Worm (Caenorhabditis elegans) whole organism, L4 larva: Measurements from ENCODE around the gene C16C8.27.

ENCODE experiments used
- F10B5.3 ChIP-seq: sonication (generic microtip); optimal IDR thresholded peaks from 2 replicates; lab custom pipeline; 2016; ENCODE audit warnings: mild to moderate bottlenecking, missing genetic modification characterization, missing compliant biosample characterization
- F49E8.2 ChIP-seq: sonication (generic microtip); optimal IDR thresholded peaks from 2 replicates; lab custom pipeline; 2016; ENCODE audit warnings: missing compliant biosample characterization, mild to moderate bottlenecking, missing genetic modification characterization, borderline replicate concordance
- Y48G9A.11 ChIP-seq: fragments of 200-800 bp; sonication (Bioruptor generic); IDR thresholded peaks from 2 replicates; pipeline ENCODE4 v1.3.6; 2022; ENCODE audit warnings: missing genetic modification reagents, missing genetic modification characterization, missing compliant biosample characterization
- Y5F2A.4 ChIP-seq: fragments of 200-800 bp; sonication (Bioruptor generic); optimal IDR thresholded peaks from 2 replicates; lab custom pipeline; 2018; ENCODE audit warnings: mild to moderate bottlenecking, missing genetic modification characterization, missing compliant biosample characterization
- Y75B8A.6 ChIP-seq: fragments of 200-800 bp; sonication (Bioruptor generic); IDR thresholded peaks from 2 replicates; pipeline ENCODE4 v1.3.6; 2022; ENCODE audit warnings: missing genetic modification reagents, missing genetic modification characterization, missing compliant biosample characterization
- ZK546.5 ChIP-seq, 2 experiments: sonication (generic microtip); optimal IDR thresholded peaks; 2 replicates each; lab custom pipeline; 2017; ENCODE audit warnings: missing biosample characterization in 2 of 2, missing genetic modification characterization in 2 of 2
- arid-1 ChIP-seq: fragments of 200-800 bp; sonication (Bioruptor generic); conservative IDR thresholded peaks from 2 replicates; pipeline ENCODE4 v1.3.6; 2022; ENCODE audit warnings: missing genetic modification reagents, missing genetic modification characterization, missing compliant biosample characterization
- ceh-20 ChIP-seq: fragments of 200-800 bp; sonication (Bioruptor generic); IDR thresholded peaks from 2 replicates; pipeline ENCODE4 v1.3.6; 2022; ENCODE audit warnings: missing genetic modification reagents, missing genetic modification characterization, missing compliant biosample characterization
- ceh-32 ChIP-seq: sonication (generic microtip); optimal IDR thresholded peaks from 2 replicates; lab custom pipeline; 2016; ENCODE audit warnings: mild to moderate bottlenecking, missing genetic modification characterization, missing compliant biosample characterization; ENCODE audit not compliant: poor library complexity
- ceh-44 ChIP-seq: fragments of 200-800 bp; sonication (Bioruptor generic); IDR thresholded peaks from 2 replicates; pipeline ENCODE4 v1.3.6; 2022; ENCODE audit warnings: missing genetic modification reagents, missing genetic modification characterization, missing compliant biosample characterization
- ceh-62 ChIP-seq: sonication (generic microtip); optimal IDR thresholded peaks from 2 replicates; lab custom pipeline; 2017; ENCODE audit warnings: missing biosample characterization, missing genetic modification characterization
- ces-1 ChIP-seq: fragments of 150-350 bp; sonication (generic microtip); optimal IDR thresholded peaks from 4 replicates; lab custom pipeline; 2014; ENCODE audit warnings: missing biosample characterization, missing genetic modification reagents, missing genetic modification characterization
- ctbp-1 ChIP-seq: fragments of 200-800 bp; sonication (Bioruptor generic); IDR thresholded peaks from 2 replicates; pipeline ENCODE4 v1.3.6; 2022; ENCODE audit warnings: missing genetic modification reagents, missing genetic modification characterization, missing compliant biosample characterization
- daf-12 ChIP-seq: fragments of 150-350 bp; optimal IDR thresholded peaks from 2 replicates; lab custom pipeline; 2014; ENCODE audit warnings: missing biosample characterization, missing genetic modification reagents, missing genetic modification characterization
- daf-16 ChIP-seq, 3 experiments: sonication (generic microtip); optimal IDR thresholded peaks; 2 replicates each; lab custom pipeline; 2016 to 2017; ENCODE audit warnings: missing genetic modification characterization in 3 of 3, missing genetic modification reagents in 3 of 3, mild to moderate bottlenecking in 2 of 3, missing compliant biosample characterization in 2 of 3, missing biosample characterization in 1 of 3, moderate library complexity in 1 of 3
- daf-8 ChIP-seq: fragments of 200-800 bp; sonication (Bioruptor generic); IDR thresholded peaks from 2 replicates; pipeline ENCODE4 v1.3.6; 2022; ENCODE audit warnings: missing genetic modification characterization, missing compliant biosample characterization
- dmd-6 ChIP-seq: fragments of 200-800 bp; sonication (Bioruptor generic); IDR thresholded peaks from 2 replicates; pipeline ENCODE4 v1.3.6; 2022; ENCODE audit warnings: missing genetic modification reagents, missing genetic modification characterization, missing compliant biosample characterization
- dmd-8 ChIP-seq: fragments of 200-800 bp; sonication (Bioruptor generic); IDR thresholded peaks from 2 replicates; pipeline ENCODE4 v1.3.6; 2022; ENCODE audit warnings: missing genetic modification characterization, missing compliant biosample characterization
- dpl-1 ChIP-seq: fragments of 150-350 bp; optimal IDR thresholded peaks from 2 replicates; lab custom pipeline; 2014; ENCODE audit warnings: missing biosample characterization, missing genetic modification reagents, missing genetic modification characterization
- dve-1 ChIP-seq: sonication (generic microtip); optimal IDR thresholded peaks from 2 replicates; lab custom pipeline; 2017; ENCODE audit warnings: antibody characterized with exemption, mild to moderate bottlenecking, missing genetic modification characterization, missing compliant biosample characterization; ENCODE audit not compliant: insufficient read depth
- egl-43 ChIP-seq: fragments of 200-800 bp; sonication (Bioruptor generic); IDR thresholded peaks from 2 replicates; pipeline ENCODE4 v1.3.6; 2022; ENCODE audit warnings: missing genetic modification reagents, missing genetic modification characterization, missing compliant biosample characterization
- hlh-30 ChIP-seq: sonication (generic microtip); optimal IDR thresholded peaks from 2 replicates; lab custom pipeline; 2017; ENCODE audit warnings: antibody characterized with exemption, mild to moderate bottlenecking, missing genetic modification characterization, missing compliant biosample characterization; ENCODE audit not compliant: insufficient read depth
- lin-1 ChIP-seq: fragments of 200-800 bp; sonication (Bioruptor generic); IDR thresholded peaks from 2 replicates; pipeline ENCODE4 v1.3.6; 2022; ENCODE audit warnings: missing genetic modification reagents, missing genetic modification characterization, missing compliant biosample characterization
- lin-13 ChIP-seq: fragments of 150-350 bp; optimal IDR thresholded peaks from 2 replicates; lab custom pipeline; 2014; ENCODE audit warnings: missing biosample characterization, missing genetic modification reagents, missing genetic modification characterization
- lin-38 ChIP-seq: fragments of 200-800 bp; sonication (Bioruptor generic); IDR thresholded peaks from 2 replicates; pipeline ENCODE4 v1.3.6; 2022; ENCODE audit warnings: missing genetic modification reagents, missing genetic modification characterization, missing compliant biosample characterization
- madf-9 ChIP-seq: fragments of 200-800 bp; sonication (Bioruptor generic); conservative IDR thresholded peaks from 2 replicates; pipeline ENCODE4 v1.3.6; 2022; ENCODE audit warnings: missing genetic modification reagents, missing genetic modification characterization, missing compliant biosample characterization
- mdt-29 ChIP-seq: fragments of 200-800 bp; sonication (Bioruptor generic); IDR thresholded peaks from 2 replicates; pipeline ENCODE4 v1.3.6; 2022; ENCODE audit warnings: missing genetic modification reagents, missing genetic modification characterization, missing compliant biosample characterization
- mxl-2 ChIP-seq: fragments of 200-800 bp; sonication (Bioruptor generic); conservative IDR thresholded peaks from 2 replicates; pipeline ENCODE4 v1.3.6; 2022; ENCODE audit warnings: missing genetic modification reagents, missing genetic modification characterization, missing compliant biosample characterization
- nhr-10 ChIP-seq: fragments of 150-350 bp; optimal IDR thresholded peaks from 2 replicates; lab custom pipeline; 2014; ENCODE audit warnings: missing biosample characterization, missing genetic modification characterization
- nhr-237 ChIP-seq: sonication (generic microtip); optimal IDR thresholded peaks from 2 replicates; lab custom pipeline; 2017; ENCODE audit warnings: missing biosample characterization, missing genetic modification characterization
- nhr-42 ChIP-seq: fragments of 200-800 bp; sonication (Bioruptor generic); IDR thresholded peaks from 2 replicates; pipeline ENCODE4 v1.3.6; 2022; ENCODE audit warnings: missing genetic modification characterization, missing compliant biosample characterization
- rbr-2 ChIP-seq: sonication (generic microtip); optimal IDR thresholded peaks from 2 replicates; lab custom pipeline; 2016; ENCODE audit warnings: missing genotype, missing genetic modification characterization, missing compliant biosample characterization
- sdz-12 ChIP-seq: fragments of 200-800 bp; sonication (Bioruptor generic); optimal IDR thresholded peaks from 2 replicates; lab custom pipeline; 2018; ENCODE audit warnings: mild to moderate bottlenecking, missing genetic modification characterization, missing compliant biosample characterization
- set-16 ChIP-seq: fragments of 200-800 bp; sonication (Bioruptor generic); IDR thresholded peaks from 2 replicates; pipeline ENCODE4 v1.3.6; 2022; ENCODE audit warnings: missing genetic modification reagents, missing genetic modification characterization, missing compliant biosample characterization
- spr-3 ChIP-seq: fragments of 200-800 bp; sonication (Bioruptor generic); optimal IDR thresholded peaks from 2 replicates; lab custom pipeline; 2018; ENCODE audit warnings: mild to moderate bottlenecking, missing genetic modification characterization, missing compliant biosample characterization
- tag-97 ChIP-seq: fragments of 200-800 bp; sonication (Bioruptor generic); IDR thresholded peaks from 2 replicates; pipeline ENCODE4 v1.3.6; 2022; ENCODE audit warnings: missing genetic modification characterization, missing compliant biosample characterization
- tra-1 ChIP-seq: fragments of 200-800 bp; sonication (Bioruptor generic); IDR thresholded peaks from 2 replicates; pipeline ENCODE4 v1.3.6; 2022; ENCODE audit warnings: missing genetic modification reagents, missing genetic modification characterization, missing compliant biosample characterization
- unc-39 ChIP-seq: sonication (generic microtip); optimal IDR thresholded peaks from 2 replicates; lab custom pipeline; 2017; ENCODE audit warnings: missing biosample characterization, missing genetic modification characterization
- unc-62 ChIP-seq, 3 experiments: fragments of 150-350 bp in 1 of 3; sonication (generic microtip); optimal IDR thresholded peaks in 2 of 3; peaks in 1 of 3; 1 replicate in 1 of 3; 2 replicates in 2 of 3; lab custom pipeline; 2014 to 2017; ENCODE audit warnings: missing biosample characterization in 3 of 3, missing genetic modification characterization in 3 of 3, missing genetic modification reagents in 3 of 3, missing genotype in 1 of 3
- zfp-2 ChIP-seq: sonication (generic microtip); optimal IDR thresholded peaks from 2 replicates; lab custom pipeline; 2016; ENCODE audit warnings: mild to moderate bottlenecking, missing genetic modification characterization, missing compliant biosample characterization
- zfp-3 ChIP-seq: fragments of 200-800 bp; sonication (Bioruptor generic); conservative IDR thresholded peaks from 2 replicates; pipeline ENCODE4 v1.3.6; 2022; ENCODE audit warnings: missing genetic modification reagents, missing genetic modification characterization, missing compliant biosample characterization
- zip-2 ChIP-seq: fragments of 150-350 bp; optimal IDR thresholded peaks from 2 replicates; lab custom pipeline; 2014; ENCODE audit warnings: missing biosample characterization, missing genetic modification characterization

Gene C16C8.27

DNA sequence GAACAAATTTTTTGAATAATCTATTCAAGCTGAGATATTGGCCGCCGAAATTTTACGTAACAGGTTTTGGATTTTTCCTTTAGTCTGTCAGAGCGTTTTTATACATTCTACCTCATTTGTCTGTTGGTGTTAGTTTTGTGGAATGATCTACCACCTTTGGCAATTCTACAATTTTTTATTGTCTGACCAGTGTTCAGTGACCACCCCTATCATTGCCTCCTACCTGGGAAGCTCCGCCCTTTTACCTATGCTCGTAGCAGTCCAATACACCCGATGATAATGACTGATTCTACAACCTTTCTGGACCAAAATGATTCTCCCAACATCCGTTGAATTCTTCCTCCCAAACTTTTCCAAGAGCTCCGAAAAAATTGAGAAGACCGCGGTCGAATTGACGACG lies 32.3 kb downstream of the C16C8.27 start, which contains the start of gene sdz-32:
sdz-32 (plus strand) TSS at position 301 of the 400 bp plus-strand sequence.
- no peak for TF ChIP-seq F10B5.3 (tag; lab: Kevin White, UChicago)
- TF ChIP-seq unc-39 = no peak

- TF ChIP-seq daf-8 (GFP tag; lab: Robert Waterston, UW) (no peak), dpl-1 (GFP tag; lab: Kevin White, UChicago) (no peak), Y75B8A.6 (GFP tag; lab: Robert Waterston, UW) (no peak), ctbp-1 (GFP tag; lab: Robert Waterston, UW) (no peak), sdz-12 (GFP tag; lab: Kevin White, UChicago) (no peak), unc-62 (GFP tag; optimal IDR thresholded peaks at IDR 0.05 in 1 of 2; lab: Kevin White, UChicago) (no peak), unc-62 (tag; optimal IDR thresholded peaks at IDR 0.05; lab: Kevin White, UChicago) (no peak), madf-9 (no peak), dmd-6 (GFP tag; lab: Robert Waterston, UW) (no peak), lin-38 (no peak), Y48G9A.11 (GFP tag; lab: Robert Waterston, UW) (no peak), ceh-62 (tag; lab: Kevin White, UChicago) (no peak), nhr-237 (no peak), arid-1 (GFP tag; lab: Robert Waterston, UW) (no peak), tra-1 (GFP tag; lab: Robert Waterston, UW) (no peak)
Measured at ce11 chrII:3476536-3476935, 35.1 kb downstream of the C16C8.27 start.

DNA sequence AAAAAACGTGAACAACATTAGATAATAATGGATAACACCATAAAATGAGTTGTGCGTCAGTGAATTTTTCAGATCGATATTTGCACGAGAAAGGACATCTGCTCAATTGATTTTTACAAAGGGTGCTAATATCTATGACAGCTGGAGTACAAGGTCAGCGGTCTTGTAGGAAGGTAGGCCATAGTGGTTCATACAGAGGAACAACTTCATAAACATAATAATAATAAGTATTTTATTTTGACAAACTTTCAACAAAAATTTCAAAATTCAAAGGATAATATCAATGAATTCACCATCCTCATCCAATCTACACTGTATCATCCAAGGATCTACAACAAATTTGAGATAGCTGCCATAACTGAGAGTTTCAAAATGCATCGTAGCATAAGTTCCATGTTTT lies 35.7 kb downstream of the C16C8.27 start, which contains the start of gene fbxb-104:
fbxb-104 (minus strand) TSS at position 101 of the 400 bp plus-strand sequence.
- peak in 1 of 2 experiments; percentile 9 for TF ChIP-seq unc-62 (GFP tag; optimal IDR thresholded peaks at IDR 0.05 in 1 of 2; lab: Kevin White, UChicago)
- no peak for TF ChIP-seq unc-62 (tag; optimal IDR thresholded peaks at IDR 0.05; lab: Kevin White, UChicago)
- TF ChIP-seq set-16 = no peak

DNA sequence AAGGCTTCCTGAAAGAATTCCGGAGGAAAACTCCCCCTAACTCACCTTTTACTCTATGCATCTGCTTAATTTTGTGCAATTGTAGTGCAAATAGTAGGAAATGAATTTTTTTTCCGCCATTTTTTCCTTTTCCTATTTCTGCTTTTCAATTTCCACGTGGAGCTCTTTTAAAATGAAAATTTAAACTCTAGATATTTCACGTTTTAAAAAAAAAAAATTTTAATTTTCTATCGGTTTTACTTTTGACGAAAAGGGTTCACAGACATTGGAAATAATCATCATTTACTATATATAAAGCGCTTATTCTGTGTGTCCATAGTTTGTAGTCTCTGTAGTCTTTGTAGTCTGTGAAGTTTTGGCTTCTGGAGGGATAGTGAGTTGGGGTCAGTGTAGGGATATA lies 40.1 kb downstream of the C16C8.27 start, which contains the start of gene Y49F6B.8:
Y49F6B.8 (minus strand) TSS at position 101 of the 400 bp plus-strand sequence.
- TF ChIP-seq unc-39 (no peak), egl-43 (GFP tag; lab: Robert Waterston, UW) (no peak), zip-2 (tag; lab: Kevin White, UChicago) (no peak), ces-1 (GFP tag; lab: Kevin White, UChicago) (no peak), Y5F2A.4 (GFP tag; lab: Kevin White, UChicago) (no peak), ceh-20 (GFP tag; lab: Robert Waterston, UW) (no peak), daf-16 (GFP tag; optimal IDR thresholded peaks at IDR 0.05; lab: Kevin White, UChicago) (no peak), daf-16 (tag; optimal IDR thresholded peaks at IDR 0.05; lab: Kevin White, UChicago) (no peak), dmd-8 (GFP tag; lab: Robert Waterston, UW) (no peak), F49E8.2 (no peak), madf-9 (no peak), mxl-2 (GFP tag; lab: Robert Waterston, UW) (no peak), zfp-2 (tag; lab: Kevin White, UChicago) (no peak), arid-1 (GFP tag; lab: Robert Waterston, UW) (no peak), nhr-10 (tag; lab: Kevin White, UChicago) (no peak), rbr-2 (tag; lab: Kevin White, UChicago) (no peak), mdt-29 (GFP tag; lab: Robert Waterston, UW) (no peak)

DNA sequence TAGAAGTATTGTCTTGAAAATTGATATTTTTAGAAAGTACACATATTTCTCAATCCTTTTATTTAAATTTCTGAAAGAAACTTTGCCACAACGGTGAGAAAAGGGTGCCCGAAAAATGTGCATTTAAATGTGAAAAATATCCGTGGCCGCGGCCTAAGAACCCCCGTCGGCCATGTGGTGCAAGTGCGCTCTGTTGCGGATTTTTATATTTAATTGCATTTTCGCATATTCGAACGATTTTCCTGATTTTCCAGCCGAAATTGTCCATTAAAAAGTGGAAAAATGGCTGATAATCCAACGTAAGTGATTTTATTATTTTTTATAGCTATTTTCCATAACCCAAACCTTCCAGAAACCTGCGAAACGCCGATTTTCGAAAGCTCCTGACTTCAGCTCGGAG lies 40.8 kb downstream of the C16C8.27 start, which contains the start of gene smu-2:
smu-2 (plus strand) TSS at position 178 of the 400 bp plus-strand sequence.
- TF ChIP-seq daf-12 (tag; lab: Kevin White, UChicago) (no peak), lin-1 (GFP tag; lab: Robert Waterston, UW) (no peak), ceh-44 (no peak), egl-43 (GFP tag; lab: Robert Waterston, UW) (no peak), dve-1 (tag; lab: Kevin White, UChicago) (no peak), zfp-2 (tag; lab: Kevin White, UChicago) (no peak), Y48G9A.11 (GFP tag; lab: Robert Waterston, UW) (no peak), tag-97 (GFP tag; lab: Robert Waterston, UW) (no peak), tra-1 (GFP tag; lab: Robert Waterston, UW) (no peak), zfp-3 (GFP tag; lab: Robert Waterston, UW) (no peak), nhr-42 (no peak), sdz-12 (GFP tag; lab: Kevin White, UChicago) (no peak), lin-13 (GFP tag; lab: Kevin White, UChicago) (no peak), arid-1 (GFP tag; lab: Robert Waterston, UW) (no peak), ceh-32 (tag; lab: Kevin White, UChicago) (no peak), hlh-30 (no peak), spr-3 (GFP tag; lab: Kevin White, UChicago) (no peak), ZK546.5 (tag; optimal IDR thresholded peaks at IDR 0.05; lab: Kevin White, UChicago) (no peak)
